Fruit fly (Drosophila melanogaster): ENCODE results near the gene Jhbp6.

dm6 chr3L:22695653-22696052, 25.9 kb downstream of the Jhbp6 start, which contains the start of gene CG14452:
- TF ChIP-seq CG6808 (GFP tag; optimal IDR thresholded peaks at IDR 0.05) (no peak), CG8319 (GFP tag; optimal IDR thresholded peaks at IDR 0.05) (no peak), CG4318 (GFP tag; optimal IDR thresholded peaks at IDR 0.05) (no peak), lz (GFP tag; optimal IDR thresholded peaks at IDR 0.05) (no peak), CG6276 (GFP tag; optimal IDR thresholded peaks at IDR 0.05) (no peak), CG32006 (GFP tag; optimal IDR thresholded peaks at IDR 0.05) (no peak), CG16779 (tag; optimal IDR thresholded peaks at IDR 0.05) (no peak), Hr39 (GFP tag; optimal IDR thresholded peaks at IDR 0.05) (no peak)

Data from whole organism, prepupa.